Worm (Caenorhabditis elegans) whole organism, L2 larva: ENCODE measurements around the gene srx-9.
"Not testable (repeated sequence)": the region's sequence is repeated elsewhere in the genome, so short reads cannot be mapped to it uniquely, and the experiment has no call there.

Experiments used
- Y55F3AM.14 ChIP-seq: fragments of 200-800 bp; sonication (Bioruptor generic); optimal IDR thresholded peaks from 2 replicates; lab custom pipeline; 2018; ENCODE audit warnings: mild to moderate bottlenecking, missing genetic modification characterization, missing compliant biosample characterization
- ama-1 ChIP-seq: fragments of 150-350 bp; optimal IDR thresholded peaks from 2 replicates; lab custom pipeline; 2018; ENCODE audit warnings: inconsistent platforms
- ceh-82 ChIP-seq: fragments of 150-350 bp; optimal IDR thresholded peaks from 2 replicates; lab custom pipeline; 2014; ENCODE audit warnings: missing biosample characterization, missing genetic modification characterization
- lin-11 ChIP-seq: fragments of 150-350 bp; sonication (generic microtip); optimal IDR thresholded peaks from 2 replicates; lab custom pipeline; 2014; ENCODE audit warnings: missing biosample characterization, missing genetic modification characterization, inconsistent platforms, mixed read lengths
- lin-13 ChIP-seq: fragments of 150-350 bp; optimal IDR thresholded peaks from 2 replicates; lab custom pipeline; 2014; ENCODE audit warnings: missing biosample characterization, missing genetic modification reagents, missing genetic modification characterization
- lin-39 ChIP-seq: fragments of 150-350 bp; optimal IDR thresholded peaks from 2 replicates; lab custom pipeline; 2014; ENCODE audit warnings: missing biosample characterization, missing genetic modification reagents, missing genetic modification characterization
- nhr-11 ChIP-seq: fragments of 150-350 bp; optimal IDR thresholded peaks from 2 replicates; lab custom pipeline; 2014; ENCODE audit warnings: missing biosample characterization, missing genetic modification characterization
- nhr-12 ChIP-seq: fragments of 150-350 bp; optimal IDR thresholded peaks from 2 replicates; lab custom pipeline; 2014; ENCODE audit warnings: missing biosample characterization, missing genetic modification characterization
- nhr-129 ChIP-seq: fragments of 150-350 bp; optimal IDR thresholded peaks from 2 replicates; lab custom pipeline; 2014; ENCODE audit warnings: missing biosample characterization, missing genetic modification characterization
- skn-1 ChIP-seq: sonication (generic microtip); optimal IDR thresholded peaks from 2 replicates; lab custom pipeline; 2017; ENCODE audit warnings: missing biosample characterization, missing genetic modification characterization
- ztf-1 ChIP-seq: fragments of 200-800 bp; sonication (Bioruptor generic); conservative IDR thresholded peaks from 2 replicates; pipeline ENCODE4 v1.3.6; 2022; ENCODE audit warnings: missing genetic modification characterization, missing compliant biosample characterization
- ztf-11 ChIP-seq: sonication (generic microtip); optimal IDR thresholded peaks from 2 replicates; lab custom pipeline; 2017; ENCODE audit warnings: missing biosample characterization, missing genetic modification characterization

srx-9 gene

DNA sequence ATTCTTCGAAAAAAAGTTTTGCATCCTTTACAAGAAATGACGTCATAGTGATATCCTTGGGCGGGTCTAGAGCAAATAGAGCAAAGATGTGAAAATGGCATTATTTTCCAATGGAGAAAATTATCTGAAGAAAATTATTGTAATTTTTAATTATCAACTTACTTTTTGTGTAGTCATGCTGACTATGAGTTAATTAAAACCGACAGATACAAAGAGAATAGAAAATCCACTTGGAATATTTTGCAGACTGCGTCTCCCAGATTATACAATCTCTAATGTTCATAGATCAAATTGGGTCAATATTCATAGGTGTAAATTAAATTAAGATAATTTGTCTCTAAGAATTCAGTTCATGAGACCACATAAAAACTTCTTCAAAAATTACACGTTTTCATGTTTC is 45.7 kb downstream of the srx-9 start, which contains the start of gene nhr-149:
nhr-149 (minus strand) TSS at position 101 of the 400 bp plus-strand sequence.
- TF ChIP-seq lin-13 (GFP tag; lab: Kevin White, UChicago) (no peak), nhr-11 (tag; lab: Kevin White, UChicago) (no peak), skn-1 (tag; lab: Kevin White, UChicago) (no peak), ztf-1 (no peak), lin-39 (tag; lab: Kevin White, UChicago) (no peak), ceh-82 (tag; lab: Kevin White, UChicago) (no peak), Y55F3AM.14 (GFP tag; lab: Kevin White, UChicago) (no peak), nhr-129 (no peak), ama-1 (lab: Kevin White, UChicago) (no peak), lin-11 (no peak)

DNA sequence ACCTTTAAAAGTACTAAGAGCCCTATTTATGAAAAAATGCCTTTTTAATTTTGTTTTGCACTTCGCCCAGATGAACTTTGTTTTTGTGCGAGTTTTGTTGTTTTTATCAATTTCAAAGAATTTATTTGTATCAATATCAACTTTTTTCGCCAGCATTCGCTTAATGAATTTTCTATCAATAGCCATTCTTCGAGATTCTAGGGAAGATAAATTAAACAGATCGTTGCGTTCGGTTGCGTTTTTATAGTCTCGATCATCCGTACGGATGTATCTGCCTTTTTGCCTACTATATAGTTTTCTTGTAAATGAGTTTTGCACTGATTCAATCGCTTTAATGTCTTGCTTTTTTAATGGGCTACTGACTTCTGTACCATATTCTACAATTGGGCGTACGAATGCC is 49.8 kb downstream of the srx-9 start, which contains the start of gene nhr-147:
nhr-147 (plus strand) TSS at position 301 of the 400 bp plus-strand sequence.
- not testable (repeated sequence) for TF ChIP-seq ztf-11 (tag; lab: Kevin White, UChicago); ztf-1; nhr-12 (tag; lab: Kevin White, UChicago)
- TF ChIP-seq, all 48 proteins: peak for 0; not testable (repeated sequence) for 48
